Fruit fly (Drosophila melanogaster) Kc167 (cell line): ENCODE measurements around the gene TyrRS.

Experiments
- psq ChIP-seq: fragments of >200 bp; optimal IDR thresholded peaks from 2 replicates; lab custom pipeline; 2017; ENCODE audit warnings: missing external identifiers
- ttk ChIP-seq: sonication (Bioruptor generic); optimal IDR thresholded peaks from 2 replicates; lab custom pipeline; 2017; ENCODE audit warnings: missing external identifiers

DNA sequence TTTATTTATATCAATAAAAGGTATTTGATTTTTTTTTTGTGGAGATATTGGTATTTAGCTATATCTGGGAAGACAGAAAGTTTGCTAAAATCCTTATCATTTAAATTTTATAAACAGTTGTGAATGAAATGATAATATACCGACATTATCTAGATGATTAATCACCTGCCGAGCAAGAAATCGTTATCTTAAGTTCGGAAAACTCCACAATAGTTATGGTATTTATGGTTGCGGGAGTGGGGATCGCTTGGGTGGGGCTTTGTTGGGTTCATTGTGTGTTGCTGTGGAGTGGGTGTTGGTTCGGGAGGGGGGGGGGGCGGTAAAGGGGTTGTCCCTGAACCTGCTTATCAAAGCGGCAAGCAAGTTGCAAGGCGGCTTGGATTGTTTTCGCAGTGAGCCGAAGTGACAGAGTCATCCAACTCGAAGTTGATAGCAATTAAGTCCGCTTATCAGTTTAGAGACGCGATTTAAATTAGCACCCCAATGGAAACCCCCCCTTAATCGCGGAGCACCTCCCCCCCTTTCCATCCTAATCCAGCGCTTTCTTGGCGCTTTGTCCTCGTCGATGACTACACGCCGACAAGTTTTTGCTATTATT is 26.8 kb downstream of the TyrRS start:
- TF ChIP-seq psq (lab: Kevin White, UChicago) (no peak), ttk (lab: Kevin White, UChicago) (no peak)
